Fruit fly (Drosophila melanogaster): Measurements from ENCODE around the gene Coq4.

Coq4 gene

dm6 chr3L:17401411-17401810, 32.0 kb downstream of the Coq4 start:
- no peak for TF ChIP-seq EcR (GFP tag; optimal IDR thresholded peaks at IDR 0.05)
- no peak for TF ChIP-seq CG8478 (optimal IDR thresholded peaks at IDR 0.05)
- no peak for TF ChIP-seq usp (GFP tag; optimal IDR thresholded peaks at IDR 0.05)
- TF ChIP-seq psq (optimal IDR thresholded peaks at IDR 0.05) = no peak
- TF ChIP-seq Dll (optimal IDR thresholded peaks at IDR 0.05) = no peak
- TF ChIP-seq pan (optimal IDR thresholded peaks at IDR 0.05) = no peak

- TF ChIP-seq CG8478 (optimal IDR thresholded peaks at IDR 0.05) = no peak
- no peak for TF ChIP-seq Dll (optimal IDR thresholded peaks at IDR 0.05)
- no peak for TF ChIP-seq psq (optimal IDR thresholded peaks at IDR 0.05)
- no peak for TF ChIP-seq EcR (GFP tag; optimal IDR thresholded peaks at IDR 0.05)
- no peak for TF ChIP-seq pan (optimal IDR thresholded peaks at IDR 0.05)
- no peak for TF ChIP-seq usp (GFP tag; optimal IDR thresholded peaks at IDR 0.05)
Observed at dm6 chr3L:17400911-17401310, 32.5 kb downstream of the Coq4 start.

- TF ChIP-seq pan (optimal IDR thresholded peaks at IDR 0.05) (no peak), EcR (GFP tag; optimal IDR thresholded peaks at IDR 0.05) (no peak), psq (optimal IDR thresholded peaks at IDR 0.05) (no peak), CG8478 (optimal IDR thresholded peaks at IDR 0.05) (no peak), usp (GFP tag; optimal IDR thresholded peaks at IDR 0.05) (no peak), Dll (optimal IDR thresholded peaks at IDR 0.05) (no peak)
Observed at dm6 chr3L:17399014-17399413, 34.4 kb downstream of the Coq4 start.

- TF ChIP-seq psq (optimal IDR thresholded peaks at IDR 0.05) = no peak
- no peak for TF ChIP-seq CG8478 (optimal IDR thresholded peaks at IDR 0.05)
- no peak for TF ChIP-seq usp (GFP tag; optimal IDR thresholded peaks at IDR 0.05)
- TF ChIP-seq EcR (GFP tag; optimal IDR thresholded peaks at IDR 0.05) = no peak
- TF ChIP-seq pan (optimal IDR thresholded peaks at IDR 0.05) = no peak
- no peak for TF ChIP-seq Dll (optimal IDR thresholded peaks at IDR 0.05)
Observed at dm6 chr3L:17394435-17395017, 38.9 kb downstream of the Coq4 start.

- no peak for TF ChIP-seq CG8478 (optimal IDR thresholded peaks at IDR 0.05)
- no peak for TF ChIP-seq EcR (GFP tag; optimal IDR thresholded peaks at IDR 0.05)
- TF ChIP-seq usp (GFP tag; optimal IDR thresholded peaks at IDR 0.05) = no peak
- TF ChIP-seq pan (optimal IDR thresholded peaks at IDR 0.05) = no peak
- no peak for TF ChIP-seq psq (optimal IDR thresholded peaks at IDR 0.05)
- TF ChIP-seq Dll (optimal IDR thresholded peaks at IDR 0.05) = no peak
Observed at dm6 chr3L:17393098-17393497, 40.3 kb downstream of the Coq4 start.

- TF ChIP-seq CG8478 (optimal IDR thresholded peaks at IDR 0.05) (no peak), EcR (GFP tag; optimal IDR thresholded peaks at IDR 0.05) (no peak), pan (optimal IDR thresholded peaks at IDR 0.05) (no peak), psq (optimal IDR thresholded peaks at IDR 0.05) (no peak), Dll (optimal IDR thresholded peaks at IDR 0.05) (no peak), usp (GFP tag; optimal IDR thresholded peaks at IDR 0.05) (no peak)
Observed at dm6 chr3L:17392412-17392811, 41.0 kb downstream of the Coq4 start.

dm6 chr3L:17391132-17391531, 42.3 kb downstream of the Coq4 start:
- no peak for TF ChIP-seq EcR (GFP tag; optimal IDR thresholded peaks at IDR 0.05)
- TF ChIP-seq Dll (optimal IDR thresholded peaks at IDR 0.05) = no peak
- no peak for TF ChIP-seq psq (optimal IDR thresholded peaks at IDR 0.05)
- no peak for TF ChIP-seq pan (optimal IDR thresholded peaks at IDR 0.05)
- no peak for TF ChIP-seq usp (GFP tag; optimal IDR thresholded peaks at IDR 0.05)
- no peak for TF ChIP-seq CG8478 (optimal IDR thresholded peaks at IDR 0.05)

dm6 chr3L:17388895-17389294, 44.5 kb downstream of the Coq4 start, which contains the start of gene CG13731:
Gene CG13731, minus strand, starts transcription at chr3L:17388956.
- TF ChIP-seq Dll (optimal IDR thresholded peaks at IDR 0.05) (no peak), EcR (GFP tag; optimal IDR thresholded peaks at IDR 0.05) (no peak), usp (GFP tag; optimal IDR thresholded peaks at IDR 0.05) (no peak), CG8478 (optimal IDR thresholded peaks at IDR 0.05) (no peak), psq (optimal IDR thresholded peaks at IDR 0.05) (no peak), pan (optimal IDR thresholded peaks at IDR 0.05) (no peak)

dm6 chr3L:17386612-17387382, 46.6 kb downstream of the Coq4 start:
- TF ChIP-seq CG8478 (optimal IDR thresholded peaks at IDR 0.05) = no peak
- no peak for TF ChIP-seq EcR (GFP tag; optimal IDR thresholded peaks at IDR 0.05)
- no peak for TF ChIP-seq Dll (optimal IDR thresholded peaks at IDR 0.05)
- no peak for TF ChIP-seq usp (GFP tag; optimal IDR thresholded peaks at IDR 0.05)
- no peak for TF ChIP-seq psq (optimal IDR thresholded peaks at IDR 0.05)
- TF ChIP-seq pan (optimal IDR thresholded peaks at IDR 0.05) = no peak

dm6 chr3L:17383714-17384113, 49.7 kb downstream of the Coq4 start:
- no peak for TF ChIP-seq EcR (GFP tag; optimal IDR thresholded peaks at IDR 0.05)
- no peak for TF ChIP-seq usp (GFP tag; optimal IDR thresholded peaks at IDR 0.05)
- TF ChIP-seq psq (optimal IDR thresholded peaks at IDR 0.05) = no peak
- TF ChIP-seq CG8478 (optimal IDR thresholded peaks at IDR 0.05) = no peak
- no peak for TF ChIP-seq pan (optimal IDR thresholded peaks at IDR 0.05)
- TF ChIP-seq Dll (optimal IDR thresholded peaks at IDR 0.05) = no peak

- TF ChIP-seq pan (optimal IDR thresholded peaks at IDR 0.05) (no peak), psq (optimal IDR thresholded peaks at IDR 0.05) (no peak), Dll (optimal IDR thresholded peaks at IDR 0.05) (no peak), EcR (GFP tag; optimal IDR thresholded peaks at IDR 0.05) (no peak), usp (GFP tag; optimal IDR thresholded peaks at IDR 0.05) (no peak), CG8478 (optimal IDR thresholded peaks at IDR 0.05) (no peak)
Observed at dm6 chr3L:17383285-17383684, 50.1 kb downstream of the Coq4 start.

- no peak for TF ChIP-seq EcR (GFP tag; optimal IDR thresholded peaks at IDR 0.05)
- TF ChIP-seq Dll (optimal IDR thresholded peaks at IDR 0.05) = no peak
- TF ChIP-seq pan (optimal IDR thresholded peaks at IDR 0.05) = no peak
- TF ChIP-seq psq (optimal IDR thresholded peaks at IDR 0.05) = no peak
- no peak for TF ChIP-seq usp (GFP tag; optimal IDR thresholded peaks at IDR 0.05)
- no peak for TF ChIP-seq CG8478 (optimal IDR thresholded peaks at IDR 0.05)
Observed at dm6 chr3L:17382628-17383027, 50.8 kb downstream of the Coq4 start, which contains the start of gene CG13728. Gene CG13728, minus strand, starts transcription at chr3L:17382728.
